Fruit fly (Drosophila melanogaster): ENCODE data around the gene Lsp1gamma.

dm6 chr3L:85204-85811 lies 19.1 kb downstream of the Lsp1gamma start:
- TF ChIP-seq Sox100B (GFP tag; optimal IDR thresholded peaks at IDR 0.05) (no peak), Gug (GFP tag; IDR thresholded peaks at IDR 0.05) (no peak), slp2 (GFP tag; optimal IDR thresholded peaks at IDR 0.05) (no peak), ttk (GFP tag; IDR thresholded peaks at IDR 0.05) (no peak), CG3065 (GFP tag; optimal IDR thresholded peaks at IDR 0.05) (no peak)

All from whole organism, embryonic.